Worm (Caenorhabditis elegans): ENCODE measurements around the gene F42H10.6.

The F42H10.6 gene

DNA sequence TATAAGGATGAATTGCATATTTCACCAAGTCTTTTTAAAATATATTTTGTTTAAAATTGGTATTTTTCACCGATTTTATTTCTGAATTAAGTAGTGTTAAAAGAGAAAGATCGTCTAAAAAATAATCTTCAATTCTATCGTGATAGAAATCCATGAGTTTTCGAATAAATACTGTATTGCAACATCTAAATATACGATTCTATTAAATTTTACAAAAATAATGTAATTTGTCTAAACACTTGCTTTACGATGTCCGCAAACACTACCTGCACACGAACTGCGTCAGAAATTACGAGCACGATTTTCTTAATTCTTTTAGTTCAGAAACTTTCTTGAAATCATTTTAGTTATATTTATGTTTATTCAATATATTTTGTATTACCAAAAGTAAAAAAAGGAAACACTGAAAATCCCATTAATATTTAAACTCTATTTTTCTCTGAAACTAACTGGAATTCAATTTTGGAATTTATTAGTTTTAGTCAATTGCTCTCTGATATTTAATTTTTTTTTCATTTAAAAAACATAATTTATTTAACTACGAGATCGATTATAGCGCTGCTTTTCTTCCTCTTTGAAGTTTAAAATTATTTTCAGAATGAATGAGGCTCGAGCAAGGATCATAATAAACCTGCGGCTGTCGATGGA lies 31.0 kb downstream of the F42H10.6 start, which contains the start of gene mrpl-32:
Gene mrpl-32, plus strand, starts transcription at position 598 of the 648 bp plus-strand sequence.
- TF ChIP-seq lin-35 (GFP tag; optimal IDR thresholded peaks at IDR 0.05) (peak in 1 of 2 experiments; percentile 17), ets-5 (GFP tag; IDR thresholded peaks at IDR 0.05) (no peak), efl-1 (optimal IDR thresholded peaks at IDR 0.05) (no peak), efl-1 (GFP tag; optimal IDR thresholded peaks at IDR 0.05 in 1 of 2) (peak; percentile 8 to 78), C16A3.4 (tag; optimal IDR thresholded peaks at IDR 0.05) (no peak), lir-3 (tag; optimal IDR thresholded peaks at IDR 0.05; ENCODE audit: poor library complexity) (no peak), nhr-77 (tag; optimal IDR thresholded peaks at IDR 0.05) (no peak), nhr-84 (tag; optimal IDR thresholded peaks at IDR 0.05) (no peak), nhr-47 (tag; optimal IDR thresholded peaks at IDR 0.05) (peak; percentile 33), efl-3 (GFP tag; optimal IDR thresholded peaks at IDR 0.05) (no peak), nhr-90 (tag; optimal IDR thresholded peaks at IDR 0.05; ENCODE audit: poor library complexity) (peak; percentile 25), lin-13 (GFP tag; optimal IDR thresholded peaks at IDR 0.05) (no peak), fos-1 (tag; optimal IDR thresholded peaks at IDR 0.05) (no peak), ama-1 (optimal IDR thresholded peaks at IDR 0.05) (peak; percentile 82), nhr-76 (tag; optimal IDR thresholded peaks at IDR 0.05) (no peak), dpl-1 (GFP tag; optimal IDR thresholded peaks at IDR 0.05) (peak in 1 of 3 experiments; percentile 10), aly-2 (tag; optimal IDR thresholded peaks at IDR 0.05) (peak; percentile 73), fkh-8 (tag; optimal IDR thresholded peaks at IDR 0.05) (no peak), nhr-71 (tag; optimal IDR thresholded peaks at IDR 0.05) (peak; percentile 29), mab-9 (GFP tag; IDR thresholded peaks at IDR 0.05) (no peak), nhr-19 (GFP tag; conservative IDR thresholded peaks at IDR 0.05) (no peak), elt-2 (tag; optimal IDR thresholded peaks at IDR 0.05) (no peak), F16B12.6 (tag; optimal IDR thresholded peaks at IDR 0.05) (peak; percentile 45), mep-1 (tag; optimal IDR thresholded peaks at IDR 0.05) (peak; percentile 10), lsy-2 (tag; optimal IDR thresholded peaks at IDR 0.05) (peak; percentile 34 to 51), nhr-237 (tag; optimal IDR thresholded peaks at IDR 0.05) (no peak), hlh-17 (GFP tag; optimal IDR thresholded peaks at IDR 0.05; ENCODE audit: borderline replicate concordance) (no peak)

DNA sequence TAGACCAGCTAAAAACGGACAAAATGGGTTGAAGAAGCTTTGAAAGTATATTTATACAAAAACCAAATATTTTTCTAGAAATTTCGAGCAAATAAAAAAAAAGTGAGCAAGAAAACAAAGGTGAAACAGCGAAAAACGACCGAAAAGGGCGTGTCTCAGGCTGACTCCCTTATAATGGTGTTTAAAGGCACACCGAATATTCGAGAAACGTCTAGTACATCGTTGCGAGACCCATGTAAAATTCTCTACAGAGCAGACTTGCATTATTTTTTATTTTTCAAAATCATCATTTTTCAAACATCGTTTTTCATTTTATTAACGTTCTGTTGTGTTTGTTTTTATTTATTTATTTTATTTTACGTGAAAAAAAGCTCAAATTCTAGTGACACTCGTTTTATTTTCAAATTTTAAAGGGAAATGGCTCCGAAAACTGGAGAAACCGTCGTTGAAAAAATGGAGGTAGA lies 33.3 kb downstream of the F42H10.6 start, which contains the start of gene rpn-3:
Gene rpn-3, plus strand, starts transcription at position 414 of the 464 bp plus-strand sequence.
- TF ChIP-seq nhr-76 (tag; optimal IDR thresholded peaks at IDR 0.05) (peak; percentile 61), grh-1 (GFP tag; IDR thresholded peaks at IDR 0.05) (peak; percentile 91), ces-1 (GFP tag; optimal IDR thresholded peaks at IDR 0.05) (no peak), lin-13 (GFP tag; optimal IDR thresholded peaks at IDR 0.05) (peak; percentile 94), vab-15 (tag; optimal IDR thresholded peaks at IDR 0.05) (peak; percentile 43), nhr-12 (tag; optimal IDR thresholded peaks at IDR 0.05) (no peak), skn-1 (tag; optimal IDR thresholded peaks at IDR 0.05) (peak; percentile 100), nhr-84 (tag; optimal IDR thresholded peaks at IDR 0.05) (no peak), elt-3 (tag; optimal IDR thresholded peaks at IDR 0.05) (peak in 5 of 6 experiments; percentile 27 to 95 (median 90)), pqm-1 (tag; optimal IDR thresholded peaks at IDR 0.05) (peak; percentile 53), sptf-1 (tag; optimal IDR thresholded peaks at IDR 0.05) (no peak), efl-1 (optimal IDR thresholded peaks at IDR 0.05) (peak; percentile 93 to 95), efl-1 (GFP tag; optimal IDR thresholded peaks at IDR 0.05 in 1 of 2) (peak; percentile 87 to 98), zip-4 (GFP tag; optimal IDR thresholded peaks at IDR 0.05) (peak; percentile 89), jun-1 (tag; optimal IDR thresholded peaks at IDR 0.05) (peak; percentile 93), tlp-1 (tag; optimal IDR thresholded peaks at IDR 0.05) (no peak), ceh-88 (GFP tag; IDR thresholded peaks at IDR 0.05) (peak; percentile 90), ceh-82 (tag; optimal IDR thresholded peaks at IDR 0.05) (peak; percentile 97 to 99 (median 98)), fkh-8 (tag; optimal IDR thresholded peaks at IDR 0.05) (peak; percentile 99), lin-35 (GFP tag; optimal IDR thresholded peaks at IDR 0.05) (peak; percentile 93), unc-62 (GFP tag; optimal IDR thresholded peaks at IDR 0.05) (no peak), mef-2 (tag; optimal IDR thresholded peaks at IDR 0.05) (peak; percentile 69), fos-1 (tag; optimal IDR thresholded peaks at IDR 0.05) (peak; percentile 96), ztf-4 (tag; optimal IDR thresholded peaks at IDR 0.05) (peak; percentile 98), pag-3 (tag; optimal IDR thresholded peaks at IDR 0.05; ENCODE audit: borderline replicate concordance, insufficient read depth) (peak; percentile 77), ceh-90 (tag; optimal IDR thresholded peaks at IDR 0.05) (peak; percentile 61), lin-15B (tag; optimal IDR thresholded peaks at IDR 0.05) (peak; percentile 96), ama-1 (optimal IDR thresholded peaks at IDR 0.05) (peak; percentile 77), C16A3.4 (tag; optimal IDR thresholded peaks at IDR 0.05) (peak; percentile 99), nhr-20 (tag; optimal IDR thresholded peaks at IDR 0.05) (peak; percentile 98), xbp-1 (tag; optimal IDR thresholded peaks at IDR 0.05) (peak; percentile 96), snpc-4 (tag; optimal IDR thresholded peaks at IDR 0.05) (peak; percentile 88), aly-2 (tag; optimal IDR thresholded peaks at IDR 0.05) (peak; percentile 99), nhr-90 (tag; optimal IDR thresholded peaks at IDR 0.05; ENCODE audit: poor library complexity) (peak; percentile 94)
